Worm (Caenorhabditis elegans) whole organism, L1 larva: ENCODE data around the gene F35G2.5.

Experiments used
- C04F5.9 ChIP-seq: sonication (generic microtip); optimal IDR thresholded peaks from 2 replicates; lab custom pipeline; 2016; ENCODE audit warnings: missing genetic modification characterization, missing compliant biosample characterization
- Y116A8C.19 ChIP-seq: sonication (generic microtip); optimal IDR thresholded peaks from 2 replicates; lab custom pipeline; 2016; ENCODE audit warnings: missing compliant biosample characterization, missing genetic modification characterization, borderline replicate concordance
- aha-1 ChIP-seq: fragments of 150-350 bp; optimal IDR thresholded peaks from 2 replicates; lab custom pipeline; 2014; ENCODE audit warnings: missing biosample characterization, missing genetic modification characterization
- ceh-82 ChIP-seq, 3 experiments: fragments of 150-350 bp in 1 of 3; sonication (generic microtip) in 2 of 3; optimal IDR thresholded peaks; 2 replicates each; lab custom pipeline; 2014 to 2017; ENCODE audit warnings: missing biosample characterization in 3 of 3, missing genetic modification characterization in 3 of 3
- ceh-88 ChIP-seq: fragments of 200-800 bp; sonication (Bioruptor generic); IDR thresholded peaks from 2 replicates; pipeline ENCODE4 v1.3.6; 2022; ENCODE audit warnings: missing genetic modification characterization, missing compliant biosample characterization
- dpl-1 ChIP-seq, 3 experiments: fragments of 150-350 bp in 2 of 3; sonication (generic microtip) in 1 of 3; optimal IDR thresholded peaks; 2 replicates each; lab custom pipeline; 2014 to 2017; ENCODE audit warnings: missing biosample characterization in 3 of 3, missing genetic modification characterization in 3 of 3, missing genetic modification reagents in 3 of 3
- dsc-1 ChIP-seq: sonication (generic microtip); optimal IDR thresholded peaks from 2 replicates; lab custom pipeline; 2016; ENCODE audit warnings: mild to moderate bottlenecking, missing genetic modification characterization, missing compliant biosample characterization
- efl-1 ChIP-seq, 4 experiments: fragments of 150-350 bp; optimal IDR thresholded peaks in 3 of 4; peaks in 1 of 4; 1 replicate in 1 of 4; 2 replicates in 3 of 4; lab custom pipeline; 2014; ENCODE audit warnings: missing biosample characterization in 2 of 4, missing genetic modification characterization in 2 of 4, missing genetic modification reagents in 2 of 4
- elt-3 ChIP-seq, 6 experiments: fragments of 150-350 bp in 1 of 6; sonication (generic microtip); optimal IDR thresholded peaks; 2 replicates each; lab custom pipeline; 2017 to 2018; ENCODE audit warnings: missing biosample characterization in 6 of 6, missing genetic modification characterization in 6 of 6, inconsistent platforms in 1 of 6
- fkh-8 ChIP-seq: sonication (generic microtip); optimal IDR thresholded peaks from 2 replicates; lab custom pipeline; 2016; ENCODE audit warnings: mild to moderate bottlenecking, missing genetic modification characterization, missing compliant biosample characterization
- hlh-17 ChIP-seq: fragments of 200-800 bp; sonication (Bioruptor generic); optimal IDR thresholded peaks from 2 replicates; lab custom pipeline; 2018; ENCODE audit warnings: missing genetic modification characterization, mild to moderate bottlenecking, missing compliant biosample characterization, moderate library complexity, borderline replicate concordance
- hlh-4 ChIP-seq: sonication (generic microtip); optimal IDR thresholded peaks from 2 replicates; lab custom pipeline; 2016; ENCODE audit warnings: mild to moderate bottlenecking, missing genetic modification characterization, missing compliant biosample characterization
- isw-1 ChIP-seq: fragments of 200-800 bp; sonication (Bioruptor generic); IDR thresholded peaks from 2 replicates; pipeline ENCODE4 v1.3.6; 2022; ENCODE audit warnings: missing genetic modification characterization, missing compliant biosample characterization
- jun-1 ChIP-seq: fragments of 150-350 bp; optimal IDR thresholded peaks from 2 replicates; lab custom pipeline; 2014; ENCODE audit warnings: missing biosample characterization, missing genetic modification reagents, missing genetic modification characterization
- lin-15B ChIP-seq: fragments of 150-350 bp; sonication (generic microtip); optimal IDR thresholded peaks from 3 replicates; lab custom pipeline; 2014; ENCODE audit warnings: missing biosample characterization, missing genetic modification characterization
- lin-35 ChIP-seq, 2 experiments: fragments of 150-350 bp; optimal IDR thresholded peaks; 2 replicates each; lab custom pipeline; 2014; ENCODE audit warnings: missing biosample characterization in 2 of 2, missing genetic modification characterization in 2 of 2, missing genetic modification reagents in 2 of 2
- lin-39 ChIP-seq: fragments of 150-350 bp; optimal IDR thresholded peaks from 2 replicates; lab custom pipeline; 2014; ENCODE audit warnings: missing biosample characterization, missing genetic modification reagents, missing genetic modification characterization
- lsy-2 ChIP-seq, 2 experiments: fragments of 150-350 bp; optimal IDR thresholded peaks; 2 replicates each; lab custom pipeline; 2014; ENCODE audit warnings: missing biosample characterization in 2 of 2, missing genetic modification characterization in 2 of 2
- mdl-1 ChIP-seq, 2 experiments: fragments of 150-350 bp; optimal IDR thresholded peaks; 2 replicates each; lab custom pipeline; 2014 to 2017; ENCODE audit warnings: missing biosample characterization in 2 of 2, missing genetic modification characterization in 2 of 2, inconsistent platforms in 1 of 2
- nhr-19 ChIP-seq: fragments of 200-800 bp; sonication (Bioruptor generic); conservative IDR thresholded peaks from 2 replicates; pipeline ENCODE4 v1.3.6; 2022; ENCODE audit warnings: missing genetic modification characterization, missing compliant biosample characterization
- nhr-237 ChIP-seq: fragments of 150-350 bp; optimal IDR thresholded peaks from 2 replicates; lab custom pipeline; 2014; ENCODE audit warnings: missing biosample characterization, missing genetic modification characterization
- nhr-71 ChIP-seq: sonication (generic microtip); optimal IDR thresholded peaks from 2 replicates; lab custom pipeline; 2016; ENCODE audit warnings: mild to moderate bottlenecking, missing genetic modification characterization, moderate library complexity, missing compliant biosample characterization
- nhr-76 ChIP-seq: sonication (generic microtip); optimal IDR thresholded peaks from 2 replicates; lab custom pipeline; 2017; ENCODE audit warnings: missing biosample characterization, missing genetic modification characterization
- nhr-84 ChIP-seq: sonication (generic microtip); optimal IDR thresholded peaks from 2 replicates; lab custom pipeline; 2017; ENCODE audit warnings: missing biosample characterization, missing genetic modification characterization
- pax-3 ChIP-seq: fragments of 200-800 bp; sonication (Bioruptor generic); optimal IDR thresholded peaks from 2 replicates; lab custom pipeline; 2018; ENCODE audit warnings: mild to moderate bottlenecking, missing genetic modification characterization, moderate library complexity, missing compliant biosample characterization
- rnt-1 ChIP-seq: sonication (generic microtip); optimal IDR thresholded peaks from 2 replicates; lab custom pipeline; 2016; ENCODE audit warnings: mild to moderate bottlenecking, missing genetic modification characterization, moderate library complexity, missing compliant biosample characterization
- skn-1 ChIP-seq: fragments of 150-350 bp; optimal IDR thresholded peaks from 2 replicates; lab custom pipeline; 2014; ENCODE audit warnings: missing biosample characterization, missing genetic modification characterization
- snpc-4 ChIP-seq: fragments of 150-350 bp; optimal IDR thresholded peaks from 2 replicates; lab custom pipeline; 2014; ENCODE audit warnings: missing biosample characterization, missing genetic modification characterization
- sox-4 ChIP-seq: sonication (generic microtip); optimal IDR thresholded peaks from 2 replicates; lab custom pipeline; 2016; ENCODE audit warnings: missing genetic modification characterization, missing compliant biosample characterization
- unc-130 ChIP-seq: fragments of 150-350 bp; optimal IDR thresholded peaks from 2 replicates; lab custom pipeline; 2017; ENCODE audit warnings: missing biosample characterization, missing genetic modification characterization, inconsistent platforms
- zag-1 ChIP-seq: fragments of 150-350 bp; optimal IDR thresholded peaks from 2 replicates; lab custom pipeline; 2014; ENCODE audit warnings: missing biosample characterization, missing genetic modification characterization
- ztf-4 ChIP-seq: fragments of 150-350 bp; optimal IDR thresholded peaks from 2 replicates; lab custom pipeline; 2014; ENCODE audit warnings: missing biosample characterization, missing genetic modification characterization

F35G2.5 gene

DNA sequence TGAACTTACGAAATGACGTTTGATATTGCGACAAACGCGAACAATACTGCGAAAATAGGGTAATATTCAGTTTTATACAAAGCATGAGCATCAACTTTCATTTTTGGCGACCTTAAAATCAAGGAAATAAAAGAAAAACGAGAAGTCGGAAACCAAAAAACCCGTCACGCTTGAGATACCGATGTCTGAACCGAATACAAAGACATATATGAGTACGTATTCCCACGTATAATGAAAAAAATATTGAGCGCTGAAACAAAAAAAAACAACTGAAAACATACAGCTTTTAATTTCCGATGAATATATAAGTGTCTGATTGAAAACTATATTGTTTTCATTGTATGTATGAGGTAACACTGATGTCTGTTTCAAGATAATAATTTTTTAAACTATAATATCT is 10.3 kb downstream of the F35G2.5 start, which contains the start of gene sre-18:
sre-18 (minus strand) TSS at position 101 of the 400 bp plus-strand sequence.
- TF ChIP-seq skn-1 (tag; lab: Kevin White, UChicago) (no peak), lin-35 (GFP tag; optimal IDR thresholded peaks at IDR 0.05; lab: Kevin White, UChicago) (no peak), lin-15B (tag; lab: Kevin White, UChicago) (no peak), ceh-88 (GFP tag; lab: Robert Waterston, UW) (no peak), nhr-71 (no peak), elt-3 (tag; optimal IDR thresholded peaks at IDR 0.05; lab: Kevin White, UChicago) (no peak), nhr-237 (tag; lab: Kevin White, UChicago) (no peak), hlh-17 (GFP tag; lab: Kevin White, UChicago) (no peak), isw-1 (GFP tag; lab: Robert Waterston, UW) (no peak)

DNA sequence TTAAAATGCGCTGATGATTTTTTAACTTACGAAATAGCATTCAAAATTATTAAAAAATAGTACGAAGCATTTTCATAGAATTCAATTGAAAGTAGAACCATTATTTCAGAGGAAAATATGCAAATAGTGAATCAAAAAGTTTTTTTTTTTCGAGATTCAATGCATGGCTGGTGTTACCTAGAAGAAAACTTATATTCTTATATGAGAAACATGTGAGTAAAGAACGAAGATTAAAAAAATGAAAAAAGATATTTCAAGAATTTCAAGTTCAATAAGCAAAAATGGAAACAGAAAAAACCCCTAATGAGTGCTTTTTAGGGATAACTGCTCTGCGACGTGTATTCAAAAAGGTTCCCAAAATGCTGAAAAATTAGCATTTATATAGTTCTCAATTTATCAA is 16.6 kb downstream of the F35G2.5 start, which contains the start of gene sre-16:
sre-16 (minus strand) TSS at position 101 of the 400 bp plus-strand sequence.
- TF ChIP-seq fkh-8 (tag; lab: Kevin White, UChicago) (peak; percentile 31), hlh-4 (tag; lab: Kevin White, UChicago) (no peak), skn-1 (tag; lab: Kevin White, UChicago) (no peak)

DNA sequence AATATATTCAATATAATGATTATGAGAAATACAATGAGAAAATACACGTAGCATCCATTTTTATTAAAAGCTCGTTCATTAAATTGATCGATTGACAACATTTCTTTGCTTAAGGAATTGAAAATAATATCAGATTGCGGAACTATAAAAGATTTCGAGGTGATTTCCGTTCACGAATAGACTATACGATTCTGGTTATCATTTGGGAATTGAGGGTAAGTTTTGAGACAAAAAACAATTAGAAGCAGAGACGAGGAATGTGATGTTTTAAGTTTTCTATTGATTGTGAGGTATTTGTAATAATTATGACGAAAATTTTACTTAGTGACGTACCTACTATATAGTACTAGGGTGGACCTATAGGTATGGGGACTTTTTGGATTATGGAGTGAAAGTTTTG is 19.4 kb downstream of the F35G2.5 start, which contains the start of gene sre-19:
sre-19 (minus strand) TSS at position 101 of the 400 bp plus-strand sequence.
- TF ChIP-seq pax-3 (no peak), mdl-1 (tag; optimal IDR thresholded peaks at IDR 0.05; lab: Kevin White, UChicago) (no peak), skn-1 (tag; lab: Kevin White, UChicago) (no peak), lin-39 (tag; lab: Kevin White, UChicago) (no peak), nhr-76 (tag; lab: Kevin White, UChicago) (no peak), elt-3 (tag; optimal IDR thresholded peaks at IDR 0.05; lab: Kevin White, UChicago) (no peak), efl-1 (optimal IDR thresholded peaks at IDR 0.05; lab: Kevin White, UChicago) (no peak), efl-1 (GFP tag; optimal IDR thresholded peaks at IDR 0.05 in 1 of 2; lab: Kevin White, UChicago) (no peak), zag-1 (no peak), jun-1 (tag; lab: Kevin White, UChicago) (no peak), Y116A8C.19 (tag; lab: Kevin White, UChicago) (no peak)

- TF ChIP-seq efl-1 (optimal IDR thresholded peaks at IDR 0.05; lab: Kevin White, UChicago) (no peak), efl-1 (GFP tag; optimal IDR thresholded peaks at IDR 0.05 in 1 of 2; lab: Kevin White, UChicago) (peak in 1 of 2 experiments; percentile 58), snpc-4 (tag; lab: Kevin White, UChicago) (no peak), dsc-1 (tag; lab: Kevin White, UChicago) (peak; percentile 6)
Measured at ce11 chrIV:12244706-12245105, 25.3 kb downstream of the F35G2.5 start, which contains the start of gene sre-15. Gene sre-15 (minus strand): TSS chrIV:12244806.

DNA sequence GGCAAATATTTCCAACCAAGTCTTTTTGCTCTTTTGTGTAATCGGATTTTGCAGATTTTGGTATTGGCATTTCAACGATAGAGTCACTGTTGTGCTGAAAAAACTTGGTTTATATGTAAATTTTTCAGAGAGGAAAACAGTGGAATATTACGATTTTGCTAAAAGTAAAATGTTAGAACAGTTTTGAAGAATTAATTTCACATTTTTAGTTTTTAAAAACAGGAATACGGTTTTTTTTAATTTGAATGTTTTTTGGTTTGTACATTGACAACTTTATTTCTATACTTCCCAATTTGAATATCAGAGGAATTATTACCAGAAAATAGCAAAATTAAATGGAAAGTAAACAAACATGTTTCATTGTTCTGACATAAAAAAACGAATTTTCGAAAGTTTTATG is 33.2 kb downstream of the F35G2.5 start, which contains the start of gene dnj-26:
dnj-26 (minus strand) TSS at position 101 of the 400 bp plus-strand sequence.
- TF ChIP-seq C04F5.9 (tag; lab: Kevin White, UChicago) (no peak), ztf-4 (tag; lab: Kevin White, UChicago) (no peak), unc-130 (no peak), sox-4 (no peak), nhr-84 (tag; lab: Kevin White, UChicago) (no peak), efl-1 (optimal IDR thresholded peaks at IDR 0.05; lab: Kevin White, UChicago) (no peak), efl-1 (GFP tag; optimal IDR thresholded peaks at IDR 0.05 in 1 of 2; lab: Kevin White, UChicago) (peak in 1 of 2 experiments; percentile 59), aha-1 (tag; lab: Kevin White, UChicago) (no peak)

DNA sequence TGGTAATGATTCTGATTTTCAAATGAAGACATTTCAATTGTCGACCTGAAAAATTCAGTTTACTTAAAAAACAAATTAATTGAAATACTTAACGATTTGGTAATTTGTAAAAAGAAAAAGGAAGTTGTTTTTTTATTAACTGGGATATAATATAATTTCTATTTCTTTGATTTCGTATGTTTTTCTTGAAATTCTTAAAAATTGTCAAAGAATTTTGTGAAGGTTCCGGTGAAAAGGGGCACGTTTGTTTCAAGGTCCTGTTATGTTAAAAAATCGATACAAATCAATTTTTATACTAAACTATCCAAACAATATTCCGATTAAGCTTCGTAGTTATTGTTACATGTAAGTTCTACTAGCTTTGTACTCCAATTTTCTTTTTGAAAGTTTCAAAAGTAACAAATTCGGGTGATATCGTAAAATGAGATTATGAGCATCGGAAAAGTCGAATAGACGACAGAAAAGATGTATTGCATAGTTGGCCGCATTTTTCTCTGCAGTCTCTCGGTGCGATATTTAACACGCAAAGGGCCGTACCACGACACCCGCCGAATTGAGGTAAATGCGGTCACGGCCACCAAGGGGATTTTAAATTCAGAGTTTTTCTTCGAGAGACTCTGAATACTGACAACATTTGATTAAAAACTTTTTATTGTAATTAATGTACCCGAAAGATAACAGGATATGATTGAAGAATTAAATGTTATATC is 39.9 kb downstream of the F35G2.5 start, which contains the start of gene Y39C12A.9:
Y39C12A.9 (minus strand) TSS at position 51 of the 710 bp plus-strand sequence.
- TF ChIP-seq nhr-19 (GFP tag; lab: Robert Waterston, UW) (no peak), lsy-2 (tag; optimal IDR thresholded peaks at IDR 0.05; lab: Kevin White, UChicago) (peak in 1 of 2 experiments; percentile 49), hlh-17 (GFP tag; lab: Kevin White, UChicago) (no peak), ceh-82 (tag; optimal IDR thresholded peaks at IDR 0.05; lab: Kevin White, UChicago) (peak in 1 of 3 experiments; percentile 4), dpl-1 (GFP tag; optimal IDR thresholded peaks at IDR 0.05; lab: Kevin White, UChicago) (peak in 1 of 3 experiments; percentile 20), efl-1 (optimal IDR thresholded peaks at IDR 0.05; lab: Kevin White, UChicago) (peak in 1 of 2 experiments; percentile 44), efl-1 (GFP tag; optimal IDR thresholded peaks at IDR 0.05 in 1 of 2; lab: Kevin White, UChicago) (no peak), rnt-1 (tag; lab: Kevin White, UChicago) (peak; percentile 53)
